Worm (Caenorhabditis elegans): Measurements from ENCODE around the gene dmsr-13.

Gene dmsr-13

DNA sequence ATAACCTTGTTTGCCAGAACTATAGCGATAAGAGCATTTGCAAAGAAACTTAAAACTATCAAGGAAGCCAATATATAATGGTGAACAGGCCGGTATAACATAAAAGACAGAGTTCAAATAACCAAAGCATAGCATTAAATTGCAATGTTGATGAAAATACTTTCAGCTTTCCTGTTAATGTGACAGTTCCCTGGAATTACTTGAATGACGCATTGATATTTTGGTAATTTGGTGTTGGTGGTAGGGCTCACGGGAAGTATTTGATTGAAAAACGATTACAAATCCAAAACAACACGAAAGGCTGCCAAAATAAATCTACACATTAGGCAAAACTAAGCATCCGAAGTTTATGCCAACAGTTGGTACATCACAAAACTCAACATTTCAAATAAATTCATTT lies 10.8 kb downstream of the dmsr-13 start, which contains the start of gene dmsr-16:
dmsr-16 (minus strand) TSS at position 101 of the 400 bp plus-strand sequence.
- TF ChIP-seq crh-2 (tag; optimal IDR thresholded peaks at IDR 0.05) (no peak), dmd-4 (tag; optimal IDR thresholded peaks at IDR 0.05) (no peak), alr-1 (tag; optimal IDR thresholded peaks at IDR 0.05) (no peak), nhr-25 (tag; optimal IDR thresholded peaks at IDR 0.05) (no peak), unc-39 (tag; optimal IDR thresholded peaks at IDR 0.05) (no peak), sem-4 (tag; optimal IDR thresholded peaks at IDR 0.05) (no peak), R02D3.7 (tag; optimal IDR thresholded peaks at IDR 0.05) (no peak), peb-1 (tag; optimal IDR thresholded peaks at IDR 0.05) (no peak), nhr-21 (tag; optimal IDR thresholded peaks at IDR 0.05) (no peak), nhr-237 (tag; optimal IDR thresholded peaks at IDR 0.05) (no peak)

DNA sequence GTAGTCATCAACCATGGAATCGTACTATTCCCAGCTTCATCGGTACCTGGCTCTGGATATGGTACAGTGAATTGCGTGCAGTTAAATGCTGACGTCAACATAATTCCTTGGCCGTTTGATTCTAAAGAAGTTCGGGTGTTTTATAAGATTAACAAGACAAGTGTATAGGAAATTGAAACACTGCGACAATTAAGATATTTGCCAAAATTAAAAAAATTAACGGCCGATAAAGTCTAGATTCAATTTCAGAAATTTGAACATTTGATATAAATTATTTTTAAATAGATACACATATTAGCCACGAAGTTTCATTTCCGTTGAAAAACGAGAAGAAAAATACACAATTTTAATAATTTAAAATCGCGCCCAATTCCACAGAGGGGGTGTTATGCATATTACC lies 13.4 kb downstream of the dmsr-13 start, which contains the start of gene dmsr-12:
dmsr-12 (minus strand) TSS at position 101 of the 400 bp plus-strand sequence.
- TF ChIP-seq unc-62 (GFP tag; optimal IDR thresholded peaks at IDR 0.05) (no peak), skn-1 (tag; optimal IDR thresholded peaks at IDR 0.05) (no peak), nhr-25 (tag; optimal IDR thresholded peaks at IDR 0.05) (no peak), dmd-4 (tag; optimal IDR thresholded peaks at IDR 0.05) (no peak), peb-1 (tag; optimal IDR thresholded peaks at IDR 0.05) (no peak), nhr-6 (tag; optimal IDR thresholded peaks at IDR 0.05) (no peak), nhr-21 (tag; optimal IDR thresholded peaks at IDR 0.05) (no peak), nhr-237 (tag; optimal IDR thresholded peaks at IDR 0.05) (no peak), alr-1 (tag; optimal IDR thresholded peaks at IDR 0.05) (no peak), snpc-4 (tag; optimal IDR thresholded peaks at IDR 0.05) (no peak), lin-11 (tag; optimal IDR thresholded peaks at IDR 0.05) (no peak), nhr-12 (tag; optimal IDR thresholded peaks at IDR 0.05) (no peak), elt-1 (tag; optimal IDR thresholded peaks at IDR 0.05) (no peak), mbf-1 (tag; optimal IDR thresholded peaks at IDR 0.05) (no peak), ZK546.5 (tag; optimal IDR thresholded peaks at IDR 0.05) (no peak), unc-39 (tag; optimal IDR thresholded peaks at IDR 0.05) (no peak), ama-1 (optimal IDR thresholded peaks at IDR 0.05) (no peak)

DNA sequence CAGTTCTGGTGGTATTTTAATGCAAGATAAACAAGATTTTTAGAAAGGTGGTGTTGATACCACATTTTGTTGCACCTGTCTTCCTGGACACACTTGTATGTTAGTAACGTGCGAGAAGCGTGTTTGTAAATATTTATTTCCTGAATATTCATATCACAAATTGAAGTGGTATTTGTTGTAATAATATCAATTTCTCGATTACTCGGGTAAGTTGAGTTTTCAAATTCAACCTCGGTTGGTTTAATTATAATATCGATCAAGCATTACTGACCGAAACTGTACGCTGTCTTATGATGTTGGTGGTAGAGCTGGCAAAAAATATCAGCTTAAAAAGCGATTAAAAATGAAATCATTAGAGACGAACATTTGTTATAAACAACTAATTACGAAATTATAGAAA lies 15.7 kb downstream of the dmsr-13 start, which contains the start of gene dmsr-11:
dmsr-11 (minus strand) TSS at position 101 of the 400 bp plus-strand sequence.
- TF ChIP-seq nhr-10 (tag; optimal IDR thresholded peaks at IDR 0.05) (no peak), aly-2 (tag; optimal IDR thresholded peaks at IDR 0.05) (no peak)

DNA sequence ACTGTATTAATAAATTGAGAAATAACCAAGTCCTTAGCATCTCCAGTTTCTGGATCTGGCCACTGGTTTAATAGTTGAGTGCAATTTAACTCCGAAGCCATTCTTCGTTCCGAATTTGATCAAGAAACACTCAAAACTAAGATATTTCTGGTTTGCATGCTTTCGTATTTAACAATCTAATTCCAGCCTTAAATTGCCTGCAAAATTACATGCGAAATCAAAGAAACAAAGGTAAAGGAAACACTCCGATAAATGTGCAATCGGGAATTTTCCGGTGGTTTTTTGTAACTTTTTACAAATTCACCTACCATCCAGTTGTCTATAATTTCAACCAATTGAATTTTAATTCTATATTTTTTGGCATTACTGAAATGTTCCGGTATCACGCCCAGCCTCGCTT lies 17.9 kb downstream of the dmsr-13 start, which contains the start of gene dmsr-10:
dmsr-10 (minus strand) TSS at position 101 of the 400 bp plus-strand sequence.
- no peak for TF ChIP-seq egl-27 (tag; optimal IDR thresholded peaks at IDR 0.05)
- no peak for TF ChIP-seq nhr-10 (tag; optimal IDR thresholded peaks at IDR 0.05)
- no peak for TF ChIP-seq fos-1 (tag; optimal IDR thresholded peaks at IDR 0.05)
- no peak for TF ChIP-seq R02D3.7 (tag; optimal IDR thresholded peaks at IDR 0.05)
- no peak for TF ChIP-seq lin-13 (GFP tag; optimal IDR thresholded peaks at IDR 0.05)
- TF ChIP-seq lin-11 (tag; optimal IDR thresholded peaks at IDR 0.05): no peak
- TF ChIP-seq elt-1 (tag; optimal IDR thresholded peaks at IDR 0.05): no peak
- TF ChIP-seq ZK546.5 (tag; optimal IDR thresholded peaks at IDR 0.05): no peak
- no peak for TF ChIP-seq sem-4 (tag; optimal IDR thresholded peaks at IDR 0.05)
- TF ChIP-seq nhr-129 (tag; optimal IDR thresholded peaks at IDR 0.05): no peak
- TF ChIP-seq lsy-2 (tag; optimal IDR thresholded peaks at IDR 0.05): no peak
- TF ChIP-seq unc-55 (GFP tag; optimal IDR thresholded peaks at IDR 0.05): no peak
- TF ChIP-seq elt-3 (tag; optimal IDR thresholded peaks at IDR 0.05): no peak

DNA sequence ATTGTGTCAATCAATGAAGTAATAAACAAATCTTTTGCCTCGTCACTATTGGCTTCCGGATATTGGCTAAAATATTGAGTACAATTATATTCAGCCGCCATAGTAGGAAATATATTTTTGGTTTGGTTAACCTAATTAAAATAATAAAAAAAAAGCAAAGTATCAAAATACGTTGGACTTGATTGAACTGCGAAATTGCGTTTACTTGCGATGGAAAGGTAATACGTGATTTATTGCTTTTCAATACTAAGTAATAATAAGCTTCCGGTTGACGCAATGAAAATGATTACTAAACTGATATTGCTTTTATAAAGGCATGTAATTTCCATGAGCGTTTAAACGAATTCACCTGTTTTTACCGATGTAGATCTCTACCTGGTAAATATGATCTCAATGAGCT lies 20.1 kb downstream of the dmsr-13 start, which contains the start of gene dmsr-9:
dmsr-9 (minus strand) TSS at position 101 of the 400 bp plus-strand sequence.
- no peak for TF ChIP-seq nhr-6 (tag; optimal IDR thresholded peaks at IDR 0.05)
- TF ChIP-seq aly-2 (tag; optimal IDR thresholded peaks at IDR 0.05): no peak
- no peak for TF ChIP-seq crh-2 (tag; optimal IDR thresholded peaks at IDR 0.05)
- TF ChIP-seq lin-13 (GFP tag; optimal IDR thresholded peaks at IDR 0.05): no peak
- no peak for TF ChIP-seq nhr-23 (tag; optimal IDR thresholded peaks at IDR 0.05)
- TF ChIP-seq ama-1 (optimal IDR thresholded peaks at IDR 0.05): no peak
- TF ChIP-seq nhr-12 (tag; optimal IDR thresholded peaks at IDR 0.05): no peak
- TF ChIP-seq nhr-129 (tag; optimal IDR thresholded peaks at IDR 0.05): no peak
- TF ChIP-seq alr-1 (tag; optimal IDR thresholded peaks at IDR 0.05): no peak
- no peak for TF ChIP-seq nhr-11 (tag; optimal IDR thresholded peaks at IDR 0.05)
- TF ChIP-seq ztf-11 (tag; optimal IDR thresholded peaks at IDR 0.05): no peak

DNA sequence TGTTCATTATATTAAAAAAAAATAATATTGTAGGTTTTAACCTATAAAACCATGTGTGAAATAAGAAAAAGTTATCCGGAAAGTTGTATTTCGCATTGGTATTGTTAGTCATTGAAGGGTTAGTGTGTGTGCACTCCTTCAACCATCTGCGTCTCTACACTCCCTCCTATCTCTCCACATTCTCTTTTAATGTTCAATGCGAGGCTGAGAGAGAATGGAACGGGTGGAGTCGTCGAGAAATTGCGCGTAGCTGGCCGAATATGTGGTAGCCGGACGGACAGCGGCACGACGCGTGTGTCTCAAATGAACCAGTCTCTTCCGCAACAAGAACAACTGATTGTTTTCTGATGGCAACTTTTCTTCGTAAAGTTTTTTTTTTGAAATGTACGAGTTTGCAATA lies 22.8 kb downstream of the dmsr-13 start:
- TF ChIP-seq unc-55 (GFP tag; optimal IDR thresholded peaks at IDR 0.05) (peak; percentile 65), F13H6.1 (tag; optimal IDR thresholded peaks at IDR 0.05) (peak; percentile 38), ceh-82 (tag; optimal IDR thresholded peaks at IDR 0.05) (no peak), mdl-1 (tag; optimal IDR thresholded peaks at IDR 0.05) (peak in 1 of 2 experiments; percentile 41), nhr-129 (tag; optimal IDR thresholded peaks at IDR 0.05) (peak; percentile 41), crh-2 (tag; optimal IDR thresholded peaks at IDR 0.05) (peak; percentile 31), nhr-25 (tag; optimal IDR thresholded peaks at IDR 0.05) (peak; percentile 41), sma-9 (GFP tag; optimal IDR thresholded peaks at IDR 0.05) (peak; percentile 56), sma-9 (tag; optimal IDR thresholded peaks at IDR 0.05) (no peak), C34F6.9 (tag; optimal IDR thresholded peaks at IDR 0.05) (peak; percentile 22), sem-4 (tag; optimal IDR thresholded peaks at IDR 0.05) (peak; percentile 28), mab-5 (tag; optimal IDR thresholded peaks at IDR 0.05) (no peak), nhr-11 (tag; optimal IDR thresholded peaks at IDR 0.05) (no peak), lsy-2 (tag; optimal IDR thresholded peaks at IDR 0.05) (peak in 1 of 2 experiments; percentile 50), fos-1 (tag; optimal IDR thresholded peaks at IDR 0.05) (peak; percentile 87), ama-1 (optimal IDR thresholded peaks at IDR 0.05) (no peak)

Measured in whole organism, L2 larva.